Fruit fly (Drosophila melanogaster) whole organism, embryonic: ENCODE measurements around the gene BckdhA.

ENCODE experiments used
- CG10147 ChIP-seq: fragments of 200-800 bp; sonication (Bioruptor generic); optimal IDR thresholded peaks from 2 replicates; lab custom pipeline; 2019; ENCODE audit warnings: missing biosample characterization, mild to moderate bottlenecking, missing genetic modification characterization, moderate library complexity
- CG10267 ChIP-seq: fragments of 200-800 bp; sonication (Bioruptor generic); optimal IDR thresholded peaks from 2 replicates; lab custom pipeline; 2018; ENCODE audit warnings: missing biosample characterization, mild to moderate bottlenecking, missing genetic modification characterization, moderate library complexity
- CG11723 ChIP-seq: fragments of 200-800 bp; sonication (Bioruptor generic); optimal IDR thresholded peaks from 2 replicates; lab custom pipeline; 2017; ENCODE audit warnings: missing biosample characterization, mild to moderate bottlenecking, missing genetic modification characterization
- CG12299 ChIP-seq: fragments of 200-800 bp; sonication (Bioruptor generic); optimal IDR thresholded peaks from 2 replicates; lab custom pipeline; 2018; ENCODE audit warnings: missing biosample characterization, mild to moderate bottlenecking, missing genetic modification characterization
- CG1233 ChIP-seq: fragments of 200-800 bp; sonication (Bioruptor generic); optimal IDR thresholded peaks from 4 replicates; lab custom pipeline; 2018; ENCODE audit warnings: missing biosample characterization, mild to moderate bottlenecking, missing genetic modification characterization
- CG12744 ChIP-seq: fragments of 200-800 bp; sonication (Bioruptor generic); optimal IDR thresholded peaks from 2 replicates; lab custom pipeline; 2016; ENCODE audit warnings: missing biosample characterization, missing genetic modification characterization
- CG12769 ChIP-seq: fragments of 200-800 bp; sonication (Bioruptor generic); optimal IDR thresholded peaks from 2 replicates; lab custom pipeline; 2019; ENCODE audit warnings: missing biosample characterization, mild to moderate bottlenecking, missing genetic modification characterization, moderate library complexity
- CG14710 ChIP-seq: fragments of 200-800 bp; sonication (Bioruptor generic); optimal IDR thresholded peaks from 3 replicates; lab custom pipeline; 2019; ENCODE audit warnings: missing biosample characterization, mild to moderate bottlenecking, missing genetic modification characterization, moderate library complexity
- CG14860 ChIP-seq: fragments of 200-800 bp; sonication (Bioruptor generic); IDR thresholded peaks from 3 replicates; pipeline ENCODE4 v1.3.6; 2022; ENCODE audit warnings: missing biosample characterization, missing genetic modification characterization; ENCODE audit not compliant: partially characterized antibody
- CG17328 ChIP-seq: fragments of 200-800 bp; sonication (Bioruptor generic); IDR thresholded peaks from 2 replicates; pipeline ENCODE4 v1.3.6; 2022; ENCODE audit warnings: missing biosample characterization, missing genetic modification characterization
- CG1792 ChIP-seq: fragments of 200-800 bp; sonication (Bioruptor generic); optimal IDR thresholded peaks from 2 replicates; lab custom pipeline; 2016; ENCODE audit warnings: missing biosample characterization, missing genetic modification characterization
- CG18599 ChIP-seq: fragments of 200-800 bp; sonication (Bioruptor generic); optimal IDR thresholded peaks from 3 replicates; lab custom pipeline; 2017; ENCODE audit warnings: missing biosample characterization, missing genetic modification characterization, mild to moderate bottlenecking, moderate library complexity, missing genetic modification reagents
- CG2875 ChIP-seq: fragments of 200-800 bp; sonication (Bioruptor generic); optimal IDR thresholded peaks from 2 replicates; lab custom pipeline; 2017; ENCODE audit warnings: missing biosample characterization, mild to moderate bottlenecking, missing genetic modification characterization, missing genetic modification reagents
- CG31365 ChIP-seq: fragments of 200-800 bp; sonication (Bioruptor generic); optimal IDR thresholded peaks from 2 replicates; lab custom pipeline; 2018; ENCODE audit warnings: missing biosample characterization, mild to moderate bottlenecking, missing genetic modification characterization
- CG31441 ChIP-seq: fragments of 200-800 bp; sonication (Bioruptor generic); IDR thresholded peaks from 2 replicates; pipeline ENCODE4 v1.3.6; 2022; ENCODE audit warnings: missing biosample characterization, missing genetic modification characterization
- CG3407 ChIP-seq: fragments of 200-800 bp; sonication (Bioruptor generic); optimal IDR thresholded peaks from 2 replicates; lab custom pipeline; 2018; ENCODE audit warnings: missing biosample characterization, mild to moderate bottlenecking, missing genetic modification characterization
- CG6813 ChIP-seq: fragments of 200-800 bp; sonication (Bioruptor generic); optimal IDR thresholded peaks from 2 replicates; lab custom pipeline; 2017; ENCODE audit warnings: missing biosample characterization, missing genetic modification characterization, mild to moderate bottlenecking, moderate library complexity, missing genetic modification reagents
- CG7963 ChIP-seq: fragments of 200-800 bp; sonication (Bioruptor generic); IDR thresholded peaks from 3 replicates; pipeline ENCODE4 v1.3.6; 2022; ENCODE audit warnings: missing biosample characterization, missing genetic modification characterization; ENCODE audit not compliant: partially characterized antibody
- CG8924 ChIP-seq: fragments of 200-800 bp; optimal IDR thresholded peaks from 3 replicates; lab custom pipeline; 2019; ENCODE audit warnings: missing biosample characterization, mild to moderate bottlenecking, missing genetic modification characterization, moderate library complexity
- CG8944 ChIP-seq: fragments of 200-800 bp; sonication (Bioruptor generic); optimal IDR thresholded peaks from 3 replicates; lab custom pipeline; 2016; ENCODE audit warnings: missing biosample characterization, missing genetic modification characterization
- CG9215 ChIP-seq: fragments of 200-800 bp; sonication (Bioruptor generic); IDR thresholded peaks from 2 replicates; pipeline ENCODE4 v1.3.6; 2022; ENCODE audit warnings: missing biosample characterization, missing genetic modification characterization
- CG9609 ChIP-seq: fragments of 200-800 bp; sonication (Bioruptor generic); optimal IDR thresholded peaks from 3 replicates; lab custom pipeline; 2016; ENCODE audit warnings: missing biosample characterization, missing genetic modification characterization
- CG9932 ChIP-seq: fragments of 200-800 bp; sonication (Bioruptor generic); IDR thresholded peaks from 2 replicates; pipeline ENCODE4 v1.3.6; 2022; ENCODE audit warnings: missing biosample characterization, missing genetic modification characterization
- Camta ChIP-seq: fragments of 200-800 bp; sonication (Bioruptor generic); optimal IDR thresholded peaks from 2 replicates; lab custom pipeline; 2016; ENCODE audit warnings: missing biosample characterization, missing genetic modification characterization
- Dip2 ChIP-seq: fragments of 200-800 bp; sonication (Bioruptor generic); IDR thresholded peaks from 2 replicates; pipeline ENCODE4 v1.3.6; 2022; ENCODE audit warnings: missing biosample characterization, missing genetic modification characterization
- E2f2 ChIP-seq: fragments of 200-800 bp; sonication (Bioruptor generic); IDR thresholded peaks from 2 replicates; pipeline ENCODE4 v1.3.6; 2022; ENCODE audit warnings: missing biosample characterization, missing genetic modification characterization
- Hey ChIP-seq: fragments of 200-800 bp; sonication (Bioruptor generic); optimal IDR thresholded peaks from 3 replicates; lab custom pipeline; 2018; ENCODE audit warnings: missing biosample characterization, mild to moderate bottlenecking, missing genetic modification characterization
- Hr78 ChIP-seq, 2 experiments: fragments of 200-800 bp in 1 of 2; fragments of >200 bp in 1 of 2; sonication (Bioruptor generic) in 1 of 2; optimal IDR thresholded peaks; 2 replicates each; lab custom pipeline; 2017 to 2019; ENCODE audit warnings: missing biosample characterization in 2 of 2, missing genetic modification characterization in 2 of 2, mild to moderate bottlenecking in 1 of 2, moderate library complexity in 1 of 2
- Oli ChIP-seq: fragments of 200-800 bp; sonication (Bioruptor generic); optimal IDR thresholded peaks from 2 replicates; lab custom pipeline; 2018; ENCODE audit warnings: missing biosample characterization, mild to moderate bottlenecking, missing genetic modification characterization, moderate library complexity
- Rx ChIP-seq: fragments of 200-800 bp; sonication (Bioruptor generic); IDR thresholded peaks from 2 replicates; pipeline ENCODE4 v1.3.6; 2022; ENCODE audit warnings: missing biosample characterization, missing genetic modification characterization
- Sox102F ChIP-seq: fragments of 200-800 bp; sonication (Bioruptor generic); optimal IDR thresholded peaks from 2 replicates; lab custom pipeline; 2018; ENCODE audit warnings: missing biosample characterization, mild to moderate bottlenecking, missing genetic modification characterization, moderate library complexity
- Taf1 ChIP-seq: fragments of 200-800 bp; sonication (Bioruptor generic); IDR thresholded peaks from 2 replicates; pipeline ENCODE4 v1.3.6; 2022; ENCODE audit warnings: missing biosample characterization, missing genetic modification characterization
- Usf ChIP-seq: fragments of 200-800 bp; sonication (Bioruptor generic); optimal IDR thresholded peaks from 2 replicates; lab custom pipeline; 2017; ENCODE audit warnings: missing genotype, missing biosample characterization, missing genetic modification characterization
- YL-1 ChIP-seq: fragments of 200-800 bp; sonication (Bioruptor generic); optimal IDR thresholded peaks from 3 replicates; lab custom pipeline; 2017; ENCODE audit warnings: missing biosample characterization, mild to moderate bottlenecking, missing genetic modification characterization
- ab ChIP-seq: fragments of 200-800 bp; sonication (Bioruptor generic); optimal IDR thresholded peaks from 2 replicates; lab custom pipeline; 2016; ENCODE audit warnings: missing biosample characterization, missing genetic modification characterization
- abd-A ChIP-seq: fragments of 200-800 bp; sonication (Bioruptor generic); optimal IDR thresholded peaks from 3 replicates; lab custom pipeline; 2019; ENCODE audit warnings: missing biosample characterization, mild to moderate bottlenecking, missing genetic modification characterization, moderate library complexity
- bsh ChIP-seq, 2 experiments: fragments of 200-800 bp; sonication (Bioruptor generic); optimal IDR thresholded peaks; 2 replicates each; lab custom pipeline; 2017 to 2018; ENCODE audit warnings: mild to moderate bottlenecking in 2 of 2, missing biosample characterization in 2 of 2, missing genetic modification characterization in 2 of 2, moderate library complexity in 1 of 2
- btn ChIP-seq: fragments of 200-800 bp; sonication (Bioruptor generic); optimal IDR thresholded peaks from 2 replicates; lab custom pipeline; 2016; ENCODE audit warnings: missing biosample characterization, missing genetic modification characterization
- chif ChIP-seq, 2 experiments: fragments of 200-800 bp; sonication (Bioruptor generic); optimal IDR thresholded peaks; 3 replicates each; lab custom pipeline; 2016; ENCODE audit warnings: missing biosample characterization in 2 of 2, missing genetic modification characterization in 2 of 2
- corto ChIP-seq: fragments of 200-800 bp; sonication (Bioruptor generic); optimal IDR thresholded peaks from 2 replicates; lab custom pipeline; 2016; ENCODE audit warnings: missing biosample characterization, mild to moderate bottlenecking, missing genetic modification characterization, moderate library complexity
- gsb-n ChIP-seq: fragments of 200-800 bp; sonication (Bioruptor generic); optimal IDR thresholded peaks from 3 replicates; lab custom pipeline; 2018; ENCODE audit warnings: missing biosample characterization, mild to moderate bottlenecking, missing genetic modification characterization
- ind ChIP-seq: fragments of 200-800 bp; sonication (Bioruptor generic); optimal IDR thresholded peaks from 3 replicates; lab custom pipeline; 2016; ENCODE audit warnings: missing biosample characterization, missing genetic modification characterization
- lola ChIP-seq, 3 experiments: fragments of >200 bp in 2 of 3; fragments of 200-800 bp in 1 of 3; sonication (Bioruptor generic) in 1 of 3; optimal IDR thresholded peaks; 2 replicates each; lab custom pipeline; 2017 to 2019; ENCODE audit warnings: missing biosample characterization in 3 of 3, missing genetic modification characterization in 3 of 3, mild to moderate bottlenecking in 1 of 3, moderate library complexity in 1 of 3
- pho ChIP-seq: fragments of 200-800 bp; sonication (Bioruptor generic); optimal IDR thresholded peaks from 2 replicates; lab custom pipeline; 2016; ENCODE audit warnings: missing biosample characterization, missing genetic modification characterization
- ranshi ChIP-seq: fragments of 200-800 bp; sonication (Bioruptor generic); IDR thresholded peaks from 2 replicates; pipeline ENCODE4 v1.3.6; 2022; ENCODE audit warnings: missing biosample characterization, missing genetic modification characterization
- schlank ChIP-seq: fragments of 200-800 bp; sonication (Bioruptor generic); optimal IDR thresholded peaks from 2 replicates; lab custom pipeline; 2018; ENCODE audit warnings: missing biosample characterization, mild to moderate bottlenecking, missing genetic modification characterization
- sob ChIP-seq: fragments of 200-800 bp; sonication (Bioruptor generic); IDR thresholded peaks from 2 replicates; pipeline ENCODE4 v1.3.6; 2022; ENCODE audit warnings: missing biosample characterization, missing genetic modification characterization
- tgo ChIP-seq: fragments of 200-800 bp; sonication (Bioruptor generic); IDR thresholded peaks from 3 replicates; pipeline ENCODE4 v1.3.6; 2022; ENCODE audit warnings: missing biosample characterization, missing genetic modification characterization
- tll ChIP-seq, 2 experiments: fragments of 200-800 bp in 1 of 2; fragments of >200 bp in 1 of 2; sonication (Bioruptor generic) in 1 of 2; optimal IDR thresholded peaks; 2 replicates each; lab custom pipeline; 2017 to 2019; ENCODE audit warnings: missing biosample characterization in 2 of 2, missing genetic modification characterization in 2 of 2, mild to moderate bottlenecking in 1 of 2, moderate library complexity in 1 of 2
- zen2 ChIP-seq: fragments of 200-800 bp; sonication (Bioruptor generic); IDR thresholded peaks from 3 replicates; pipeline ENCODE4 v1.3.6; 2022; ENCODE audit warnings: missing biosample characterization, missing genetic modification characterization; ENCODE audit not compliant: partially characterized antibody

BckdhA gene

dm6 chr3R:9600558-9600959 is 45.0 kb downstream of the BckdhA start (continued):
- TF ChIP-seq ranshi (peak; percentile 57), CG7963 (GFP tag; lab: Robert Waterston, UW) (no peak), zen2 (GFP tag; lab: Robert Waterston, UW) (no peak), CG9609 (GFP tag; lab: Kevin White, UChicago) (no peak), Rx (GFP tag; lab: Robert Waterston, UW) (no peak), CG1233 (GFP tag; lab: Kevin White, UChicago) (peak; percentile 53), CG2875 (peak; percentile 8), CG17328 (no peak), chif (GFP tag; optimal IDR thresholded peaks at IDR 0.05; lab: Kevin White, UChicago) (no peak), YL-1 (GFP tag; lab: Kevin White, UChicago) (no peak), corto (GFP tag; lab: Kevin White, UChicago) (no peak), CG12744 (no peak), tgo (GFP tag; lab: Robert Waterston, UW) (no peak), CG9215 (GFP tag; lab: Robert Waterston, UW) (peak; percentile 53), CG10147 (GFP tag; lab: Kevin White, UChicago) (peak; percentile 62), CG8924 (tag; lab: Kevin White, UChicago) (peak; percentile 54), CG31441 (peak; percentile 50), CG18599 (GFP tag; lab: Kevin White, UChicago) (peak; percentile 89), CG12769 (peak; percentile 29), Camta (GFP tag; lab: Kevin White, UChicago) (no peak), E2f2 (GFP tag; lab: Robert Waterston, UW) (no peak), gsb-n (tag; lab: Kevin White, UChicago) (peak; percentile 16), Hr78 (GFP tag; optimal IDR thresholded peaks at IDR 0.05; lab: Kevin White, UChicago) (no peak), CG11723 (peak; percentile 2), schlank (tag; lab: Kevin White, UChicago) (no peak), Taf1 (GFP tag; lab: Robert Waterston, UW) (peak; percentile 24; the same call in 1 of the 2 replicates), lola (GFP tag; optimal IDR thresholded peaks at IDR 0.05; lab: Kevin White, UChicago) (peak in 1 of 3 experiments; percentile 8), sob (0 out of 2 replicates have a peak, but pooled peaks have one; percentile 38), CG3407 (GFP tag; lab: Kevin White, UChicago) (peak; percentile 37), tll (GFP tag; optimal IDR thresholded peaks at IDR 0.05; lab: Kevin White, UChicago) (no peak), pho (peak; percentile 2), bsh (GFP tag; optimal IDR thresholded peaks at IDR 0.05; lab: Kevin White, UChicago) (peak in 1 of 2 experiments; percentile 40), Dip2 (no peak), Oli (tag; lab: Kevin White, UChicago) (peak; percentile 32), CG31365 (no peak), Sox102F (GFP tag; lab: Kevin White, UChicago) (peak; percentile 23), CG14860 (GFP tag; lab: Robert Waterston, UW) (no peak), CG14710 (peak; percentile 19), ind (GFP tag; lab: Kevin White, UChicago) (peak; percentile 27), CG10267 (tag; lab: Kevin White, UChicago) (peak; percentile 3), CG12299 (tag; lab: Kevin White, UChicago) (no peak), Usf (GFP tag; lab: Kevin White, UChicago) (peak; percentile 41), abd-A (tag; lab: Kevin White, UChicago) (no peak), CG6813 (GFP tag; lab: Kevin White, UChicago) (peak; percentile 39), CG9932 (peak; percentile 66), CG1792 (GFP tag; lab: Kevin White, UChicago) (no peak), Hey (no peak), ab (GFP tag; lab: Kevin White, UChicago) (no peak), CG8944 (GFP tag; lab: Kevin White, UChicago) (no peak), btn (GFP tag; lab: Kevin White, UChicago) (no peak)
